Fruit fly (Drosophila melanogaster) whole organism, embryonic: ENCODE data around the gene CG10947.

Experiments used
- CG10462 ChIP-seq: fragments of 200-800 bp; sonication (Bioruptor generic); optimal IDR thresholded peaks from 2 replicates; lab custom pipeline; 2016; ENCODE audit warnings: missing biosample characterization, missing genetic modification characterization
- CG10654 ChIP-seq: fragments of 200-800 bp; sonication (Bioruptor generic); optimal IDR thresholded peaks from 2 replicates; lab custom pipeline; 2016; ENCODE audit warnings: missing biosample characterization, missing genetic modification characterization
- CG11085 ChIP-seq: fragments of 200-800 bp; sonication (Bioruptor generic); IDR thresholded peaks from 2 replicates; pipeline ENCODE4 v1.3.6; 2022; ENCODE audit warnings: missing biosample characterization, missing genetic modification characterization
- CG12659 ChIP-seq: fragments of 200-800 bp; sonication (Bioruptor generic); optimal IDR thresholded peaks from 3 replicates; lab custom pipeline; 2017; ENCODE audit warnings: mild to moderate bottlenecking, missing biosample characterization, missing genetic modification reagents, missing genetic modification characterization
- CG14441 ChIP-seq: fragments of 200-800 bp; sonication (Bioruptor generic); IDR thresholded peaks from 2 replicates; pipeline ENCODE4 v1.3.6; 2022; ENCODE audit warnings: missing biosample characterization, missing genetic modification characterization
- CG15696 ChIP-seq: fragments of 200-800 bp; sonication (Bioruptor generic); optimal IDR thresholded peaks from 2 replicates; lab custom pipeline; 2019; ENCODE audit warnings: missing biosample characterization, mild to moderate bottlenecking, missing genetic modification characterization, moderate library complexity
- CG17186 ChIP-seq: fragments of 200-800 bp; sonication (Bioruptor generic); optimal IDR thresholded peaks from 3 replicates; lab custom pipeline; 2017; ENCODE audit warnings: missing biosample characterization, missing genetic modification reagents, missing genetic modification characterization
- CG17802 ChIP-seq: fragments of 200-800 bp; sonication (Bioruptor generic); optimal IDR thresholded peaks from 2 replicates; lab custom pipeline; 2018; ENCODE audit warnings: missing biosample characterization, mild to moderate bottlenecking, missing genetic modification characterization, moderate library complexity
- CG17829 ChIP-seq: fragments of 200-800 bp; optimal IDR thresholded peaks from 2 replicates; lab custom pipeline; 2019; ENCODE audit warnings: missing biosample characterization, mild to moderate bottlenecking, missing genetic modification characterization, moderate library complexity
- CG2120 ChIP-seq: fragments of 200-800 bp; sonication (Bioruptor generic); optimal IDR thresholded peaks from 3 replicates; lab custom pipeline; 2016; ENCODE audit warnings: missing biosample characterization, missing genetic modification characterization
- CG2889 ChIP-seq: fragments of 200-800 bp; sonication (Bioruptor generic); IDR thresholded peaks from 3 replicates; pipeline ENCODE4 v1.3.6; 2022; ENCODE audit warnings: missing biosample characterization, missing genetic modification characterization
- CG30020 ChIP-seq: fragments of 200-800 bp; optimal IDR thresholded peaks from 2 replicates; lab custom pipeline; 2019; ENCODE audit warnings: missing biosample characterization, mild to moderate bottlenecking, missing genetic modification characterization, moderate library complexity
- CG32772 ChIP-seq: fragments of 200-800 bp; sonication (Bioruptor generic); IDR thresholded peaks from 2 replicates; pipeline ENCODE4 v1.3.6; 2022; ENCODE audit warnings: missing biosample characterization, missing genetic modification characterization
- CG3281 ChIP-seq: fragments of 200-800 bp; sonication (Bioruptor generic); optimal IDR thresholded peaks from 3 replicates; lab custom pipeline; 2017; ENCODE audit warnings: missing biosample characterization, mild to moderate bottlenecking, missing genetic modification characterization
- CG34376 ChIP-seq: fragments of 200-800 bp; sonication (Bioruptor generic); optimal IDR thresholded peaks from 2 replicates; lab custom pipeline; 2018; ENCODE audit warnings: missing biosample characterization, mild to moderate bottlenecking, missing genetic modification characterization
- CG4282 ChIP-seq: fragments of 200-800 bp; sonication (Bioruptor generic); optimal IDR thresholded peaks from 2 replicates; lab custom pipeline; 2016; ENCODE audit warnings: missing biosample characterization, missing genetic modification characterization
- CG4328 ChIP-seq: fragments of 200-800 bp; sonication (Bioruptor generic); optimal IDR thresholded peaks from 3 replicates; lab custom pipeline; 2017; ENCODE audit warnings: missing biosample characterization, missing genetic modification reagents, missing genetic modification characterization
- CG6254 ChIP-seq: fragments of 200-800 bp; sonication (Bioruptor generic); optimal IDR thresholded peaks from 3 replicates; lab custom pipeline; 2017; ENCODE audit warnings: mild to moderate bottlenecking, missing biosample characterization, missing genetic modification reagents, missing genetic modification characterization
- CG9797 ChIP-seq: fragments of 200-800 bp; sonication (Bioruptor generic); optimal IDR thresholded peaks from 3 replicates; lab custom pipeline; 2018; ENCODE audit warnings: missing biosample characterization, mild to moderate bottlenecking, missing genetic modification characterization
- CG9817 ChIP-seq: fragments of 200-800 bp; sonication (Bioruptor generic); optimal IDR thresholded peaks from 2 replicates; lab custom pipeline; 2018; ENCODE audit warnings: missing biosample characterization, mild to moderate bottlenecking, missing genetic modification characterization, moderate library complexity
- Deaf1 ChIP-seq: fragments of 200-800 bp; optimal IDR thresholded peaks from 3 replicates; lab custom pipeline; 2019; ENCODE audit warnings: missing biosample characterization, mild to moderate bottlenecking, missing genetic modification characterization, moderate library complexity
- Dfd ChIP-seq, 2 experiments: fragments of >200 bp; optimal IDR thresholded peaks; 2 replicates each; lab custom pipeline; 2017; ENCODE audit warnings: missing biosample characterization in 2 of 2, missing genetic modification characterization in 2 of 2
- Fer1 ChIP-seq: fragments of 200-800 bp; sonication (Bioruptor generic); optimal IDR thresholded peaks from 2 replicates; lab custom pipeline; 2017; ENCODE audit warnings: missing biosample characterization, mild to moderate bottlenecking, missing genetic modification characterization
- HHEX ChIP-seq: fragments of 200-800 bp; sonication (Bioruptor generic); optimal IDR thresholded peaks from 3 replicates; lab custom pipeline; 2017; ENCODE audit warnings: missing biosample characterization, mild to moderate bottlenecking, missing genetic modification characterization, missing genetic modification reagents
- Hey ChIP-seq: fragments of 200-800 bp; sonication (Bioruptor generic); optimal IDR thresholded peaks from 3 replicates; lab custom pipeline; 2018; ENCODE audit warnings: missing biosample characterization, mild to moderate bottlenecking, missing genetic modification characterization
- Hmx ChIP-seq: fragments of 200-800 bp; sonication (Bioruptor generic); optimal IDR thresholded peaks from 2 replicates; lab custom pipeline; 2016; ENCODE audit warnings: missing biosample characterization, missing genetic modification characterization
- Hr39 ChIP-seq: fragments of >200 bp; optimal IDR thresholded peaks from 2 replicates; lab custom pipeline; 2017
- NK7.1 ChIP-seq: fragments of 200-800 bp; sonication (Bioruptor generic); optimal IDR thresholded peaks from 3 replicates; lab custom pipeline; 2016; ENCODE audit warnings: missing biosample characterization, missing genetic modification characterization
- Pdp1 ChIP-seq, 2 experiments: fragments of 200-800 bp; sonication (Bioruptor generic); optimal IDR thresholded peaks; 3 replicates each; lab custom pipeline; 2016; ENCODE audit warnings: missing biosample characterization in 2 of 2, missing genetic modification characterization in 2 of 2, mild to moderate bottlenecking in 1 of 2, moderate library complexity in 1 of 2
- Side ChIP-seq: fragments of 200-800 bp; sonication (Bioruptor generic); optimal IDR thresholded peaks from 2 replicates; lab custom pipeline; 2016; ENCODE audit warnings: missing biosample characterization, missing genetic modification characterization
- Sin3A ChIP-seq: fragments of >200 bp; optimal IDR thresholded peaks from 2 replicates; lab custom pipeline; 2018
- al ChIP-seq: fragments of 200-800 bp; sonication (Bioruptor generic); IDR thresholded peaks from 2 replicates; pipeline ENCODE4 v1.3.6; 2022; ENCODE audit warnings: missing biosample characterization, missing genetic modification characterization
- aop ChIP-seq: fragments of 200-800 bp; sonication (Bioruptor generic); IDR thresholded peaks from 2 replicates; pipeline ENCODE4 v1.3.6; 2022; ENCODE audit warnings: missing biosample characterization, missing genetic modification characterization
- danr ChIP-seq: fragments of 200-800 bp; sonication (Bioruptor generic); IDR thresholded peaks from 2 replicates; pipeline ENCODE4 v1.3.6; 2022; ENCODE audit warnings: missing biosample characterization, missing genetic modification characterization
- eve ChIP-seq, 2 experiments: fragments of >200 bp; optimal IDR thresholded peaks; 2 replicates each; lab custom pipeline; 2017; ENCODE audit warnings: missing biosample characterization in 2 of 2, missing genetic modification characterization in 2 of 2
- ewg ChIP-seq: fragments of 200-800 bp; sonication (Bioruptor generic); optimal IDR thresholded peaks from 3 replicates; lab custom pipeline; 2017; ENCODE audit warnings: mild to moderate bottlenecking, missing biosample characterization, missing genetic modification reagents, missing genetic modification characterization
- grn ChIP-seq: fragments of 200-800 bp; sonication (Bioruptor generic); optimal IDR thresholded peaks from 3 replicates; lab custom pipeline; 2017; ENCODE audit warnings: missing biosample characterization, missing genetic modification characterization
- insv ChIP-seq, 2 experiments: fragments of 200-800 bp; sonication (Bioruptor generic); optimal IDR thresholded peaks; 3 replicates each; lab custom pipeline; 2016 to 2018; ENCODE audit warnings: missing biosample characterization in 2 of 2, missing genetic modification characterization in 2 of 2
- lab ChIP-seq: fragments of 200-800 bp; sonication (Bioruptor generic); optimal IDR thresholded peaks from 3 replicates; lab custom pipeline; 2017; ENCODE audit warnings: missing biosample characterization, missing genetic modification characterization, mild to moderate bottlenecking, moderate library complexity, missing genetic modification reagents
- lov ChIP-seq, 2 experiments: fragments of 200-800 bp in 1 of 2; fragments of >200 bp in 1 of 2; sonication (Bioruptor generic) in 1 of 2; IDR thresholded peaks in 1 of 2; optimal IDR thresholded peaks in 1 of 2; 2 replicates in 1 of 2; 3 replicates in 1 of 2; pipeline versions ENCODE4 v1.3.6 to Lab custom; 2017 to 2022; ENCODE audit warnings: missing biosample characterization in 1 of 2, missing genetic modification characterization in 1 of 2
- nau ChIP-seq: fragments of 200-800 bp; sonication (Bioruptor generic); optimal IDR thresholded peaks from 3 replicates; lab custom pipeline; 2017; ENCODE audit warnings: missing biosample characterization, mild to moderate bottlenecking, missing genetic modification characterization, missing genetic modification reagents
- oc ChIP-seq: fragments of 200-800 bp; sonication (Bioruptor generic); optimal IDR thresholded peaks from 2 replicates; lab custom pipeline; 2018; ENCODE audit warnings: missing biosample characterization, mild to moderate bottlenecking, missing genetic modification characterization, moderate library complexity
- odd ChIP-seq: fragments of 200-800 bp; sonication (Bioruptor generic); optimal IDR thresholded peaks from 2 replicates; lab custom pipeline; 2017; ENCODE audit warnings: missing biosample characterization, mild to moderate bottlenecking, missing genetic modification characterization
- p53 ChIP-seq: fragments of 200-800 bp; sonication (Bioruptor generic); optimal IDR thresholded peaks from 2 replicates; lab custom pipeline; 2016; ENCODE audit warnings: missing biosample characterization, missing genetic modification characterization
- pzg ChIP-seq: fragments of 200-800 bp; sonication (Bioruptor generic); optimal IDR thresholded peaks from 3 replicates; lab custom pipeline; 2018; ENCODE audit warnings: missing biosample characterization, mild to moderate bottlenecking, missing genetic modification characterization, moderate library complexity
- row ChIP-seq: fragments of 200-800 bp; sonication (Bioruptor generic); IDR thresholded peaks from 3 replicates; pipeline ENCODE4 v1.3.6; 2022; ENCODE audit warnings: missing biosample characterization, missing genetic modification characterization
- seq ChIP-seq: fragments of 200-800 bp; sonication (Bioruptor generic); IDR thresholded peaks from 2 replicates; pipeline ENCODE4 v1.3.6; 2022; ENCODE audit warnings: missing biosample characterization, missing genetic modification characterization
- shn ChIP-seq: fragments of 200-800 bp; sonication (Bioruptor generic); optimal IDR thresholded peaks from 3 replicates; lab custom pipeline; 2016; ENCODE audit warnings: missing biosample characterization, missing genetic modification characterization
- toy ChIP-seq: fragments of 200-800 bp; sonication (Bioruptor generic); IDR thresholded peaks from 2 replicates; pipeline ENCODE4 v1.3.6; 2022; ENCODE audit warnings: missing biosample characterization, missing genetic modification characterization
- ttk ChIP-seq: fragments of 200-800 bp; sonication (Bioruptor generic); IDR thresholded peaks from 2 replicates; pipeline ENCODE4 v2.1.2; 2022; ENCODE audit warnings: missing biosample characterization, missing genetic modification characterization
- usp ChIP-seq: fragments of >200 bp; optimal IDR thresholded peaks from 2 replicates; lab custom pipeline; 2017; ENCODE audit warnings: missing biosample characterization, missing genetic modification characterization

The CG10947 gene

dm6 chr2L:20428756-20429408, 14.3 kb upstream of the CG10947 start (continued):
- TF ChIP-seq Fer1 (GFP tag; lab: Kevin White, UChicago) (peak; percentile 5), insv (GFP tag; optimal IDR thresholded peaks at IDR 0.05; lab: Kevin White, UChicago) (peak; percentile 21 to 92), CG4328 (GFP tag; lab: Kevin White, UChicago) (no peak), pzg (GFP tag; lab: Kevin White, UChicago) (peak; percentile 45), CG9817 (tag; lab: Kevin White, UChicago) (no peak), CG12659 (GFP tag; lab: Kevin White, UChicago) (peak; percentile 16), CG34376 (peak; percentile 33), toy (GFP tag; lab: Robert Waterston, UW) (no peak), lov (optimal IDR thresholded peaks at IDR 0.05; lab: Kevin White, UChicago) (no peak), lov (GFP tag; IDR thresholded peaks at IDR 0.05; lab: Robert Waterston, UW) (no peak), CG17802 (tag; lab: Kevin White, UChicago) (no peak), oc (no peak), odd (GFP tag; lab: Kevin White, UChicago) (peak; percentile 16), Pdp1 (GFP tag; optimal IDR thresholded peaks at IDR 0.05; lab: Kevin White, UChicago) (peak in 1 of 2 experiments; percentile 73), ewg (GFP tag; lab: Kevin White, UChicago) (no peak), CG2889 (GFP tag; lab: Robert Waterston, UW) (no peak), ttk (GFP tag; lab: Robert Waterston, UW) (no peak), CG3281 (GFP tag; lab: Kevin White, UChicago) (peak; percentile 61), CG2120 (no peak), nau (peak; percentile 42), shn (GFP tag; lab: Kevin White, UChicago) (no peak), Deaf1 (tag; lab: Kevin White, UChicago) (peak; percentile 16), Dfd (GFP tag; optimal IDR thresholded peaks at IDR 0.05; lab: Kevin White, UChicago) (no peak), CG9797 (GFP tag; lab: Kevin White, UChicago) (peak; percentile 17), row (peak; percentile 54), grn (GFP tag; lab: Kevin White, UChicago) (no peak), CG4282 (no peak), eve (GFP tag; optimal IDR thresholded peaks at IDR 0.05; lab: Kevin White, UChicago) (no peak), CG17186 (GFP tag; lab: Kevin White, UChicago) (peak; percentile 55), Sin3A (lab: Kevin White, UChicago) (no peak), lab (GFP tag; lab: Kevin White, UChicago) (no peak), CG11085 (no peak), usp (GFP tag; lab: Kevin White, UChicago) (no peak), aop (GFP tag; lab: Robert Waterston, UW) (no peak), CG32772 (GFP tag; lab: Robert Waterston, UW) (no peak), CG14441 (GFP tag; lab: Robert Waterston, UW) (no peak), seq (GFP tag; lab: Robert Waterston, UW) (no peak), Hr39 (lab: Kevin White, UChicago) (no peak), NK7.1 (GFP tag; lab: Kevin White, UChicago) (no peak), CG6254 (GFP tag; lab: Kevin White, UChicago) (no peak), CG10654 (GFP tag; lab: Kevin White, UChicago) (no peak), Side (GFP tag; lab: Kevin White, UChicago) (no peak), al (GFP tag; lab: Robert Waterston, UW) (no peak), p53 (GFP tag; lab: Kevin White, UChicago) (no peak), danr (no peak), CG15696 (tag; lab: Kevin White, UChicago) (no peak), Hmx (GFP tag; lab: Kevin White, UChicago) (no peak), CG10462 (GFP tag; lab: Kevin White, UChicago) (no peak), CG30020 (tag; lab: Kevin White, UChicago) (no peak), HHEX (no peak), CG17829 (peak; percentile 0), Hey (tag; lab: Kevin White, UChicago) (no peak)
